Fruit fly (Drosophila melanogaster) whole organism, embryonic: ENCODE measurements around the gene Son.

ENCODE experiments used
- Ada2b ChIP-seq: fragments of 200-800 bp; sonication (Bioruptor generic); IDR thresholded peaks from 2 replicates; pipeline ENCODE4 v1.3.6; 2022; ENCODE audit warnings: missing biosample characterization, missing genetic modification characterization
- Adf1 ChIP-seq: fragments of 200-800 bp; sonication (Bioruptor generic); IDR thresholded peaks from 2 replicates; pipeline ENCODE4 v1.3.6; 2022; ENCODE audit warnings: missing biosample characterization, missing genetic modification characterization
- Atf3 ChIP-seq: fragments of 200-800 bp; sonication (Bioruptor generic); optimal IDR thresholded peaks from 3 replicates; lab custom pipeline; 2016; ENCODE audit warnings: missing biosample characterization, missing genetic modification characterization
- CG10321 ChIP-seq: fragments of 200-800 bp; sonication (Bioruptor generic); IDR thresholded peaks from 2 replicates; pipeline ENCODE4 v1.3.6; 2022; ENCODE audit warnings: missing biosample characterization, missing genetic modification characterization
- CG11085 ChIP-seq: fragments of 200-800 bp; sonication (Bioruptor generic); IDR thresholded peaks from 2 replicates; pipeline ENCODE4 v1.3.6; 2022; ENCODE audit warnings: missing biosample characterization, missing genetic modification characterization
- CG12299 ChIP-seq: fragments of 200-800 bp; sonication (Bioruptor generic); optimal IDR thresholded peaks from 2 replicates; lab custom pipeline; 2018; ENCODE audit warnings: missing biosample characterization, mild to moderate bottlenecking, missing genetic modification characterization
- CG14050 ChIP-seq: fragments of 200-800 bp; sonication (Bioruptor generic); IDR thresholded peaks from 3 replicates; pipeline ENCODE4 v1.3.6; 2022; ENCODE audit warnings: missing biosample characterization, missing genetic modification characterization
- CG14710 ChIP-seq: fragments of 200-800 bp; sonication (Bioruptor generic); optimal IDR thresholded peaks from 3 replicates; lab custom pipeline; 2019; ENCODE audit warnings: missing biosample characterization, mild to moderate bottlenecking, missing genetic modification characterization, moderate library complexity
- CG16779 ChIP-seq: fragments of 200-800 bp; sonication (Bioruptor generic); IDR thresholded peaks from 2 replicates; pipeline ENCODE4 v1.3.6; 2022; ENCODE audit warnings: missing biosample characterization, missing genetic modification characterization
- CG2875 ChIP-seq: fragments of 200-800 bp; sonication (Bioruptor generic); optimal IDR thresholded peaks from 2 replicates; lab custom pipeline; 2017; ENCODE audit warnings: missing biosample characterization, mild to moderate bottlenecking, missing genetic modification characterization, missing genetic modification reagents
- CG32772 ChIP-seq: fragments of 200-800 bp; sonication (Bioruptor generic); IDR thresholded peaks from 2 replicates; pipeline ENCODE4 v1.3.6; 2022; ENCODE audit warnings: missing biosample characterization, missing genetic modification characterization
- CG3726 ChIP-seq: fragments of 200-800 bp; sonication (Bioruptor generic); IDR thresholded peaks from 3 replicates; pipeline ENCODE4, ENCODE4 v1.3.6; 2022; ENCODE audit warnings: missing biosample characterization, missing genetic modification characterization
- CG4707 ChIP-seq: fragments of 200-800 bp; sonication (Bioruptor generic); optimal IDR thresholded peaks from 2 replicates; lab custom pipeline; 2018; ENCODE audit warnings: missing biosample characterization, mild to moderate bottlenecking, missing genetic modification characterization, moderate library complexity
- CG6683 ChIP-seq: fragments of 200-800 bp; sonication (Bioruptor generic); optimal IDR thresholded peaks from 2 replicates; lab custom pipeline; 2017; ENCODE audit warnings: missing biosample characterization, mild to moderate bottlenecking, missing genetic modification characterization, missing genetic modification reagents
- CG6765 ChIP-seq: fragments of 200-800 bp; sonication (Bioruptor generic); optimal IDR thresholded peaks from 3 replicates; lab custom pipeline; 2017; ENCODE audit warnings: missing biosample characterization, mild to moderate bottlenecking, missing genetic modification characterization
- CG7556 ChIP-seq: fragments of 200-800 bp; sonication (Bioruptor generic); optimal IDR thresholded peaks from 2 replicates; lab custom pipeline; 2017; ENCODE audit warnings: missing biosample characterization, mild to moderate bottlenecking, missing genetic modification characterization
- CG8388 ChIP-seq: fragments of 200-800 bp; sonication (Bioruptor generic); optimal IDR thresholded peaks from 2 replicates; lab custom pipeline; 2019; ENCODE audit warnings: missing biosample characterization, mild to moderate bottlenecking, missing genetic modification characterization, moderate library complexity
- CG9876 ChIP-seq: fragments of 200-800 bp; sonication (Bioruptor generic); optimal IDR thresholded peaks from 2 replicates; lab custom pipeline; 2016; ENCODE audit warnings: missing biosample characterization, missing genetic modification characterization
- CG9932 ChIP-seq: fragments of 200-800 bp; sonication (Bioruptor generic); IDR thresholded peaks from 2 replicates; pipeline ENCODE4 v1.3.6; 2022; ENCODE audit warnings: missing biosample characterization, missing genetic modification characterization
- Dfd ChIP-seq, 2 experiments: fragments of >200 bp; optimal IDR thresholded peaks; 2 replicates each; lab custom pipeline; 2017; ENCODE audit warnings: missing biosample characterization in 2 of 2, missing genetic modification characterization in 2 of 2
- Dp ChIP-seq: fragments of 200-800 bp; sonication (Bioruptor generic); optimal IDR thresholded peaks from 2 replicates; lab custom pipeline; 2018; ENCODE audit warnings: missing biosample characterization, mild to moderate bottlenecking, missing genetic modification characterization, moderate library complexity
- E2f1 ChIP-seq: fragments of 200-800 bp; sonication (Bioruptor generic); IDR thresholded peaks from 2 replicates; pipeline ENCODE4 v1.3.6; 2022; ENCODE audit warnings: missing biosample characterization, missing genetic modification characterization
- Hmx ChIP-seq: fragments of 200-800 bp; sonication (Bioruptor generic); optimal IDR thresholded peaks from 2 replicates; lab custom pipeline; 2016; ENCODE audit warnings: missing biosample characterization, missing genetic modification characterization
- Lim3 ChIP-seq: fragments of 200-800 bp; sonication (Bioruptor generic); IDR thresholded peaks from 2 replicates; pipeline ENCODE4 v1.3.6; 2022; ENCODE audit warnings: missing biosample characterization, missing genetic modification characterization
- MBD-R2 ChIP-seq: fragments of 200-800 bp; sonication (Bioruptor generic); IDR thresholded peaks from 2 replicates; pipeline ENCODE4 v1.3.6; 2022; ENCODE audit warnings: missing biosample characterization, missing genetic modification characterization
- Med ChIP-seq: fragments of 200-800 bp; sonication (Bioruptor generic); peaks from one replicate; lab custom pipeline; 2016; ENCODE audit warnings: missing biosample characterization, missing genetic modification characterization, mild to moderate bottlenecking, inconsistent platforms, moderate library complexity
- NC2α ChIP-seq: fragments of 200-800 bp; sonication (Bioruptor generic); optimal IDR thresholded peaks from 2 replicates; lab custom pipeline; 2016; ENCODE audit warnings: missing biosample characterization, missing genetic modification characterization
- Neu2 ChIP-seq: fragments of 200-800 bp; sonication (Bioruptor generic); optimal IDR thresholded peaks from 3 replicates; lab custom pipeline; 2016; ENCODE audit warnings: missing biosample characterization, missing genetic modification characterization, borderline replicate concordance
- Oaz ChIP-seq: fragments of 200-800 bp; sonication (Bioruptor generic); IDR thresholded peaks from 2 replicates; pipeline ENCODE4 v1.3.6; 2022; ENCODE audit warnings: missing biosample characterization, missing genetic modification characterization
- Side ChIP-seq: fragments of 200-800 bp; sonication (Bioruptor generic); optimal IDR thresholded peaks from 2 replicates; lab custom pipeline; 2016; ENCODE audit warnings: missing biosample characterization, missing genetic modification characterization
- ab ChIP-seq: fragments of 200-800 bp; sonication (Bioruptor generic); optimal IDR thresholded peaks from 2 replicates; lab custom pipeline; 2016; ENCODE audit warnings: missing biosample characterization, missing genetic modification characterization
- ara ChIP-seq: fragments of 200-800 bp; sonication (Bioruptor generic); IDR thresholded peaks from 2 replicates; pipeline ENCODE4 v1.3.6; 2022; ENCODE audit warnings: missing biosample characterization, missing genetic modification characterization
- az2 ChIP-seq: fragments of 200-800 bp; sonication (Bioruptor generic); optimal IDR thresholded peaks from 3 replicates; lab custom pipeline; 2016; ENCODE audit warnings: missing biosample characterization, missing genetic modification characterization
- bigmax ChIP-seq: fragments of 200-800 bp; sonication (Bioruptor generic); optimal IDR thresholded peaks from 2 replicates; lab custom pipeline; 2018; ENCODE audit warnings: missing biosample characterization, mild to moderate bottlenecking, missing genetic modification characterization
- cg ChIP-seq: fragments of 200-800 bp; sonication (Bioruptor generic); optimal IDR thresholded peaks from 3 replicates; lab custom pipeline; 2019; ENCODE audit warnings: missing biosample characterization, mild to moderate bottlenecking, missing genetic modification characterization, moderate library complexity
- crc ChIP-seq: fragments of 200-800 bp; sonication (Bioruptor generic); optimal IDR thresholded peaks from 2 replicates; lab custom pipeline; 2016; ENCODE audit warnings: missing biosample characterization, missing genetic modification characterization
- crol ChIP-seq: fragments of 200-800 bp; sonication (Bioruptor generic); IDR thresholded peaks from 2 replicates; pipeline ENCODE4 v1.3.6; 2022; ENCODE audit warnings: missing biosample characterization, missing genetic modification characterization
- emc ChIP-seq: fragments of 200-800 bp; sonication (Bioruptor generic); optimal IDR thresholded peaks from 2 replicates; lab custom pipeline; 2016; ENCODE audit warnings: missing biosample characterization, missing genetic modification characterization
- ewg ChIP-seq: fragments of 200-800 bp; sonication (Bioruptor generic); optimal IDR thresholded peaks from 3 replicates; lab custom pipeline; 2017; ENCODE audit warnings: mild to moderate bottlenecking, missing biosample characterization, missing genetic modification reagents, missing genetic modification characterization
- fd64A ChIP-seq: fragments of 200-800 bp; sonication (Bioruptor generic); optimal IDR thresholded peaks from 3 replicates; lab custom pipeline; 2018; ENCODE audit warnings: missing biosample characterization, mild to moderate bottlenecking, missing genetic modification characterization
- fu2 ChIP-seq: fragments of 200-800 bp; sonication (Bioruptor generic); optimal IDR thresholded peaks from 2 replicates; lab custom pipeline; 2016; ENCODE audit warnings: missing biosample characterization, missing genetic modification characterization
- gcm ChIP-seq: fragments of 200-800 bp; sonication (Bioruptor generic); optimal IDR thresholded peaks from 2 replicates; lab custom pipeline; 2019; ENCODE audit warnings: missing biosample characterization, mild to moderate bottlenecking, missing genetic modification characterization, moderate library complexity
- knrl ChIP-seq: fragments of 200-800 bp; sonication (Bioruptor generic); IDR thresholded peaks from 3 replicates; pipeline ENCODE4 v1.3.6; 2022; ENCODE audit warnings: missing biosample characterization, missing genetic modification characterization; ENCODE audit not compliant: partially characterized antibody
- pfk ChIP-seq: fragments of 200-800 bp; sonication (Bioruptor generic); optimal IDR thresholded peaks from 2 replicates; lab custom pipeline; 2018; ENCODE audit warnings: missing biosample characterization, mild to moderate bottlenecking, missing genetic modification characterization, moderate library complexity
- rib ChIP-seq: fragments of 200-800 bp; sonication (Bioruptor generic); IDR thresholded peaks from 2 replicates; pipeline ENCODE4 v1.3.6; 2022; ENCODE audit warnings: missing biosample characterization, missing genetic modification characterization
- ro ChIP-seq: fragments of 200-800 bp; sonication (Bioruptor generic); IDR thresholded peaks from 2 replicates; pipeline ENCODE4 v1.3.6; 2022; ENCODE audit warnings: missing biosample characterization, missing genetic modification characterization
- run ChIP-seq: fragments of 200-800 bp; sonication (Bioruptor generic); optimal IDR thresholded peaks from 3 replicates; lab custom pipeline; 2018; ENCODE audit warnings: missing biosample characterization, mild to moderate bottlenecking, missing genetic modification characterization
- sens ChIP-seq: fragments of 200-800 bp; sonication (Bioruptor generic); peaks from one replicate; lab custom pipeline; 2016; ENCODE audit warnings: missing biosample characterization, missing genetic modification characterization
- sob ChIP-seq: fragments of 200-800 bp; sonication (Bioruptor generic); IDR thresholded peaks from 2 replicates; pipeline ENCODE4 v1.3.6; 2022; ENCODE audit warnings: missing biosample characterization, missing genetic modification characterization
- unpg ChIP-seq: fragments of 200-800 bp; sonication (Bioruptor generic); optimal IDR thresholded peaks from 3 replicates; lab custom pipeline; 2018; ENCODE audit warnings: missing biosample characterization, mild to moderate bottlenecking, missing genetic modification characterization, moderate library complexity
- zfh2 ChIP-seq: fragments of 200-800 bp; sonication (Bioruptor generic); optimal IDR thresholded peaks from 2 replicates; lab custom pipeline; 2016; ENCODE audit warnings: missing biosample characterization, missing genetic modification characterization

Son gene

DNA sequence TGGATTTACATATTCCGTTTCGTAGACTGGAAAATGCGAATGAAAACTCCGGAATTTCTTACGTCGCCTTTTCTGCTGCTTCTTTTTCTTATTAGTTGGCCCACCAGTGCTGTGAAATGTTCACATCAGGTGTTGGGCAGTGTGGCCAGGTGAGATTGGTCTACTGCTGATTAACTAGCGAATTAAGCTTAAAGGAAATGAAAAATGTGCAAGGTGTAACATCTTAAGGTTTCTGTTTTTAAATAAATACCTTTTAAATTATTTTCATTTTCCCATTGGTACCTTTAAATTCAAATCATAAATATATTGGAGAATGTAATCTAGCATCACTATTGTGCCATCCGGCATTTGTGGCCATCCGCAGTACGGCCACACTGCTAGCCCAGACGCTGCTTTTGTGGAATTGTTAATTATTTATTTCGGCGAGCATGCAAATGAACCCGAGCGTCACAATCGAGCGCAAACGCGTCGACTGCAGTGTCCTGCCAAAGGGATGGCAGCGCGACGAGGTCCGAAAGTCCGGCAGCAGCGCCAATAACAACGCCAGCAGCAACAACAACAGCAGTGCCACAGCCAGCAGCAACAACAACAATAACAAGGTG is 18.3 kb upstream of the Son start, which contains the start of the genes AP-1mu and MBD-like (continued):
- TF ChIP-seq bigmax (no peak), ara (GFP tag; lab: Robert Waterston, UW) (no peak), CG16779 (GFP tag; lab: Robert Waterston, UW) (no peak), E2f1 (GFP tag; lab: Robert Waterston, UW) (peak; percentile 51), sens (peak; percentile 92), Lim3 (GFP tag; lab: Robert Waterston, UW) (no peak), Atf3 (GFP tag; lab: Kevin White, UChicago) (peak; percentile 65), crc (GFP tag; lab: Kevin White, UChicago) (peak; percentile 30), Oaz (GFP tag; lab: Robert Waterston, UW) (no peak), Med (GFP tag; lab: Kevin White, UChicago) (peak; percentile 94), unpg (peak; percentile 66), CG11085 (GFP tag; lab: Robert Waterston, UW) (no peak), CG9932 (GFP tag; lab: Robert Waterston, UW) (peak; percentile 83), fd64A (no peak), Side (peak; percentile 39), CG8388 (peak; percentile 27), pfk (GFP tag; lab: Kevin White, UChicago) (no peak), zfh2 (GFP tag; lab: Kevin White, UChicago) (peak; percentile 81), rib (GFP tag; lab: Robert Waterston, UW) (peak; percentile 45; the same call in 1 of the 2 replicates), CG10321 (GFP tag; lab: Robert Waterston, UW) (no peak), NC2α (no peak), Adf1 (GFP tag; lab: Robert Waterston, UW) (peak; percentile 33; the same call in 1 of the 2 replicates), gcm (GFP tag; lab: Kevin White, UChicago) (peak; percentile 38), CG14710 (tag; lab: Kevin White, UChicago) (peak; percentile 81), Neu2 (no peak), cg (GFP tag; lab: Kevin White, UChicago) (no peak), CG9876 (GFP tag; lab: Kevin White, UChicago) (no peak), sob (peak; percentile 60), Dp (GFP tag; lab: Kevin White, UChicago) (peak; percentile 28), crol (GFP tag; lab: Robert Waterston, UW) (no peak), CG12299 (peak; percentile 29), ab (GFP tag; lab: Kevin White, UChicago) (no peak), Ada2b (GFP tag; lab: Robert Waterston, UW) (0 out of 2 replicates have a peak, but pooled peaks have one; percentile 18), MBD-R2 (GFP tag; lab: Robert Waterston, UW) (peak; percentile 81), Hmx (GFP tag; lab: Kevin White, UChicago) (peak; percentile 27), Dfd (GFP tag; optimal IDR thresholded peaks at IDR 0.05; lab: Kevin White, UChicago) (no peak), run (tag; lab: Kevin White, UChicago) (no peak), CG3726 (GFP tag; lab: Robert Waterston, UW) (no peak), CG2875 (GFP tag; lab: Kevin White, UChicago) (no peak), CG6765 (GFP tag; lab: Kevin White, UChicago) (peak; percentile 33), fu2 (GFP tag; lab: Kevin White, UChicago) (peak; percentile 50), CG32772 (peak; percentile 64), knrl (peak; percentile 42; the same call in 1 of the 3 replicates), ewg (GFP tag; lab: Kevin White, UChicago) (peak; percentile 58), az2 (GFP tag; lab: Kevin White, UChicago) (peak; percentile 60), CG4707 (GFP tag; lab: Kevin White, UChicago) (no peak), ro (GFP tag; lab: Robert Waterston, UW) (no peak), CG7556 (GFP tag; lab: Kevin White, UChicago) (peak; percentile 46), CG14050 (GFP tag; lab: Robert Waterston, UW) (no peak), CG6683 (no peak), emc (peak; percentile 1)
